Worm (Caenorhabditis elegans) whole organism, L4 larva: ENCODE results near the gene srw-139.

ENCODE experiments used
- D1046.2 ChIP-seq: fragments of 200-800 bp; sonication (Bioruptor generic); IDR thresholded peaks from 2 replicates; pipeline ENCODE4 v1.3.6; 2022; ENCODE audit warnings: missing genetic modification characterization, missing compliant biosample characterization
- T20F7.1 ChIP-seq: fragments of 200-800 bp; sonication (Bioruptor generic); optimal IDR thresholded peaks from 2 replicates; lab custom pipeline; 2018; ENCODE audit warnings: mild to moderate bottlenecking, missing genetic modification characterization, missing compliant biosample characterization
- T26A8.4 ChIP-seq: fragments of 200-800 bp; sonication (Bioruptor generic); IDR thresholded peaks from 2 replicates; pipeline ENCODE4 v1.3.6; 2022; ENCODE audit warnings: missing genetic modification characterization, missing compliant biosample characterization
- Y48G9A.11 ChIP-seq: fragments of 200-800 bp; sonication (Bioruptor generic); IDR thresholded peaks from 2 replicates; pipeline ENCODE4 v1.3.6; 2022; ENCODE audit warnings: missing genetic modification reagents, missing genetic modification characterization, missing compliant biosample characterization
- Y75B8A.6 ChIP-seq: fragments of 200-800 bp; sonication (Bioruptor generic); IDR thresholded peaks from 2 replicates; pipeline ENCODE4 v1.3.6; 2022; ENCODE audit warnings: missing genetic modification reagents, missing genetic modification characterization, missing compliant biosample characterization
- ZK546.5 ChIP-seq, 2 experiments: sonication (generic microtip); optimal IDR thresholded peaks; 2 replicates each; lab custom pipeline; 2017; ENCODE audit warnings: missing biosample characterization in 2 of 2, missing genetic modification characterization in 2 of 2
- attf-4 ChIP-seq: sonication (generic microtip); optimal IDR thresholded peaks from 3 replicates; lab custom pipeline; 2017; ENCODE audit warnings: missing biosample characterization, missing genetic modification characterization
- ceh-32 ChIP-seq: sonication (generic microtip); optimal IDR thresholded peaks from 2 replicates; lab custom pipeline; 2016; ENCODE audit warnings: mild to moderate bottlenecking, missing genetic modification characterization, missing compliant biosample characterization; ENCODE audit not compliant: poor library complexity
- ceh-44 ChIP-seq: fragments of 200-800 bp; sonication (Bioruptor generic); IDR thresholded peaks from 2 replicates; pipeline ENCODE4 v1.3.6; 2022; ENCODE audit warnings: missing genetic modification reagents, missing genetic modification characterization, missing compliant biosample characterization
- daf-8 ChIP-seq: fragments of 200-800 bp; sonication (Bioruptor generic); IDR thresholded peaks from 2 replicates; pipeline ENCODE4 v1.3.6; 2022; ENCODE audit warnings: missing genetic modification characterization, missing compliant biosample characterization
- egl-43 ChIP-seq: fragments of 200-800 bp; sonication (Bioruptor generic); IDR thresholded peaks from 2 replicates; pipeline ENCODE4 v1.3.6; 2022; ENCODE audit warnings: missing genetic modification reagents, missing genetic modification characterization, missing compliant biosample characterization
- hif-1 ChIP-seq, 2 experiments: sonication (generic microtip); optimal IDR thresholded peaks; 2 replicates each; lab custom pipeline; 2016 to 2017; ENCODE audit warnings: missing compliant biosample characterization in 2 of 2, missing genetic modification characterization in 2 of 2, missing genetic modification reagents in 2 of 2, missing genotype in 2 of 2, mild to moderate bottlenecking in 1 of 2
- hlh-30 ChIP-seq: sonication (generic microtip); optimal IDR thresholded peaks from 2 replicates; lab custom pipeline; 2017; ENCODE audit warnings: antibody characterized with exemption, mild to moderate bottlenecking, missing genetic modification characterization, missing compliant biosample characterization; ENCODE audit not compliant: insufficient read depth
- lin-15B ChIP-seq: fragments of 150-350 bp; sonication (generic microtip); optimal IDR thresholded peaks from 3 replicates; lab custom pipeline; 2014; ENCODE audit warnings: missing biosample characterization, missing genetic modification characterization
- lsy-2 ChIP-seq, 2 experiments: fragments of 150-350 bp in 1 of 2; sonication (generic microtip) in 1 of 2; optimal IDR thresholded peaks; 2 replicates each; lab custom pipeline; 2014 to 2017; ENCODE audit warnings: missing biosample characterization in 2 of 2, missing genetic modification characterization in 2 of 2
- nhr-42 ChIP-seq: fragments of 200-800 bp; sonication (Bioruptor generic); IDR thresholded peaks from 2 replicates; pipeline ENCODE4 v1.3.6; 2022; ENCODE audit warnings: missing genetic modification characterization, missing compliant biosample characterization
- nhr-48 ChIP-seq: sonication (generic microtip); optimal IDR thresholded peaks from 2 replicates; lab custom pipeline; 2016; ENCODE audit warnings: mild to moderate bottlenecking, missing genetic modification characterization, missing compliant biosample characterization
- nhr-6 ChIP-seq: fragments of 150-350 bp; optimal IDR thresholded peaks from 2 replicates; lab custom pipeline; 2014; ENCODE audit warnings: missing biosample characterization, missing genetic modification characterization
- pha-4 ChIP-seq, 2 experiments: fragments of 150-350 bp in 1 of 2; fragments of 200-800 bp in 1 of 2; sonication (Bioruptor generic) in 1 of 2; IDR thresholded peaks in 1 of 2; optimal IDR thresholded peaks in 1 of 2; 2 replicates each; pipeline versions ENCODE4 v1.3.6 to Lab custom; 2014 to 2022; ENCODE audit warnings: missing genetic modification characterization in 2 of 2, missing genetic modification reagents in 2 of 2, missing biosample characterization in 1 of 2, missing compliant biosample characterization in 1 of 2
- snpc-4 ChIP-seq: fragments of 150-350 bp; optimal IDR thresholded peaks from 2 replicates; lab custom pipeline; 2014; ENCODE audit warnings: missing biosample characterization, missing genetic modification characterization
- tag-97 ChIP-seq: fragments of 200-800 bp; sonication (Bioruptor generic); IDR thresholded peaks from 2 replicates; pipeline ENCODE4 v1.3.6; 2022; ENCODE audit warnings: missing genetic modification characterization, missing compliant biosample characterization
- tra-1 ChIP-seq: fragments of 200-800 bp; sonication (Bioruptor generic); IDR thresholded peaks from 2 replicates; pipeline ENCODE4 v1.3.6; 2022; ENCODE audit warnings: missing genetic modification reagents, missing genetic modification characterization, missing compliant biosample characterization
- unc-62 ChIP-seq, 3 experiments: fragments of 150-350 bp in 1 of 3; sonication (generic microtip); optimal IDR thresholded peaks in 2 of 3; peaks in 1 of 3; 1 replicate in 1 of 3; 2 replicates in 2 of 3; lab custom pipeline; 2014 to 2017; ENCODE audit warnings: missing biosample characterization in 3 of 3, missing genetic modification characterization in 3 of 3, missing genetic modification reagents in 3 of 3, missing genotype in 1 of 3
- zag-1 ChIP-seq: fragments of 150-350 bp; optimal IDR thresholded peaks from 2 replicates; lab custom pipeline; 2014; ENCODE audit warnings: missing biosample characterization, missing genetic modification characterization
- ztf-11 ChIP-seq: fragments of 150-350 bp; optimal IDR thresholded peaks from 2 replicates; lab custom pipeline; 2014; ENCODE audit warnings: missing biosample characterization, missing genetic modification characterization
- ztf-7 ChIP-seq: fragments of 150-350 bp; optimal IDR thresholded peaks from 2 replicates; lab custom pipeline; 2014; ENCODE audit warnings: missing biosample characterization, missing genetic modification characterization

The srw-139 gene

DNA sequence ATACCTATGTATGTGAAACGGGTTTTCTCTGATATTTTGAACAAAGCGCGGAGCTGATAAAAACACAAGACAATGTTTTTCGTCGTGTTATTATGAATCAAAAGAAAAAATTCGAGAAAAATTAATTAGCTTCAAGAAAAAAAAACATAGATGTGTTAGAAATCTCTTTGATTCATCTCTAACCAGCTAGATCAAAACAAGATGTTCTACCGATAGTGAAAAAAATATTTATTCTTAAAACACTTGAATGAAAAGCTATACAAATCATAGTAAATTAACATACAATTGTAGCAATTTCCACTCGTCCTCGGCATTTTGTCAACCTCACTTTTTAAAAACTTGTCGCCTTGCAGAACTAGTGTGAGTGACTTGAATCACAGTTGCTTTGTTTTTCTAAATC, 43.0 kb downstream of the srw-139 start:
- no peak for TF ChIP-seq attf-4 (tag; lab: Kevin White, UChicago)
- TF ChIP-seq unc-62 (GFP tag; optimal IDR thresholded peaks at IDR 0.05 in 1 of 2; lab: Kevin White, UChicago) = peak in 1 of 2 experiments; percentile 94
- no peak for TF ChIP-seq unc-62 (tag; optimal IDR thresholded peaks at IDR 0.05; lab: Kevin White, UChicago)

DNA sequence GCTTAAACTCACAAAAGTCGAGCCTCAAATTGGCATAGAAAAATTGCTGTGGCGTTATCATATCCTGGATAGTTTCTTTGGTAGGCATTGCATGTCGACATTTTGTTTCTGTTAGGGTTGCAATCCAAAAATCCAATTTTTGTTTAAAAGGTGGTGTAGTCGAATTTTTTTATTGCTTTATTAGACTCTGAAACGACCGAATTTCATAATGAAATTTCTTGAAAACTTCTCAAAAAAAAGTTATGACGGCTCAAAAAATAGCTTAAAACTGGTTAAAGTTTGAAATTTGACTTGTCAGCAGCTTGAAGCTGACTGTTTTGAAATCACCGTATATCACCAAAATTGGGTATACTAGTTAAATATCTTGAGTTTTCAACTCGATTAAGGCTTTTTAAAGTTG, 43.8 kb downstream of the srw-139 start, which contains the start of gene srw-143:
TSS of gene srw-143 (minus strand) at position 101 of the 400 bp plus-strand sequence.
- TF ChIP-seq ceh-32 (tag; lab: Kevin White, UChicago) (no peak), T20F7.1 (GFP tag; lab: Kevin White, UChicago) (no peak), tag-97 (no peak), nhr-6 (no peak), lsy-2 (tag; optimal IDR thresholded peaks at IDR 0.05; lab: Kevin White, UChicago) (no peak), ztf-7 (tag; lab: Kevin White, UChicago) (no peak)

DNA sequence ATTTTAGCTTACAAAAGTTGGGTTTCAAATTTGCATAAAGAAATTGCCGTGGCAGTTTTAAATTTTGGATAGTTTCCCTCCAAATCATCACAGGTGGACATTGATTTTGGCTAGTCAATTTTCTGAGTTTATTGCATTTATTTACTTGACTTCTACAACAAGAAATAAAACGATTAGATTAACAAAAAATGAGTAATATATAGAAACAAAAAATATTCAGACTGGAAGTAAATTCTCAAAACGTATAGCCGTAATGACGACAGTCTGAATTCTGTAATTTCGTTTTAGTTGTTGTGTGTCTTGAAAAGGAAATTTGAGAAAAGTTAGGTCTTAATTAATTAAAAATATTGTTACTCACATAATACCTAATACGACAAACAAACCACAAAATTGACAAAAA, 46.7 kb downstream of the srw-139 start, which contains the start of gene srw-141:
TSS of gene srw-141 (minus strand) at position 101 of the 400 bp plus-strand sequence.
- TF ChIP-seq lin-15B = no peak
- no peak for TF ChIP-seq ztf-11
- no peak for TF ChIP-seq egl-43
- no peak for TF ChIP-seq D1046.2 (GFP tag; lab: Robert Waterston, UW)
- no peak for TF ChIP-seq ceh-44
- TF ChIP-seq zag-1 (tag; lab: Kevin White, UChicago) = no peak
- TF ChIP-seq nhr-48 (tag; lab: Kevin White, UChicago) = no peak
- TF ChIP-seq Y75B8A.6 = no peak
- no peak for TF ChIP-seq ZK546.5 (tag; optimal IDR thresholded peaks at IDR 0.05; lab: Kevin White, UChicago)
- TF ChIP-seq daf-8 (GFP tag; lab: Robert Waterston, UW) = no peak
- TF ChIP-seq hlh-30 (tag; lab: Kevin White, UChicago) = no peak
- no peak for TF ChIP-seq unc-62 (GFP tag; optimal IDR thresholded peaks at IDR 0.05 in 1 of 2; lab: Kevin White, UChicago)
- no peak for TF ChIP-seq unc-62 (tag; optimal IDR thresholded peaks at IDR 0.05; lab: Kevin White, UChicago)
- TF ChIP-seq hif-1 (tag; optimal IDR thresholded peaks at IDR 0.05; lab: Kevin White, UChicago) = no peak
- no peak for TF ChIP-seq T26A8.4 (GFP tag; lab: Robert Waterston, UW)
- TF ChIP-seq tra-1 = no peak
- no peak for TF ChIP-seq Y48G9A.11
- no peak for TF ChIP-seq snpc-4
- TF ChIP-seq pha-4 (GFP tag; IDR thresholded peaks at IDR 0.05; lab: Robert Waterston, UW) = no peak
- no peak for TF ChIP-seq pha-4 (tag; optimal IDR thresholded peaks at IDR 0.05; lab: Kevin White, UChicago)
- no peak for TF ChIP-seq nhr-42 (GFP tag; lab: Robert Waterston, UW)
